Worm (Caenorhabditis elegans): ENCODE measurements around the gene B0334.13.

DNA sequence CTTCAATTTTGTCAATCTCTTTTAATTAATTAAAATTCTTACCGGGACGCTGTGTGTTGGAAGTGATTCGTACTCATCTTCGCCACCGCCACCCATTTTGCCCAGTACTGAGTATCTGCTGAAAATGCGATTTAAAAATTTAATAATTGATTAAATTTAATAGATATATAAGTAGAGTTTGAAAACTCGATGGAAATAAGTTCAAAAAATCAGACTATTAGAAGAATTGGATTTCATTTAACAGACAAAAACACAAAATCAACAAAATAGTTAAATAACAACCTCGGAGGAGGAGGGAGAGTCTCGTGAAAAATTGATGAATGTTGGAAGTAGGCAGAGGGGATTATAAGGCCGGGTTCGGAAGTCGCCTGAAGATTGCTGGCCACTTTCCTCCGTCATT is 16.2 kb upstream of the B0334.13 start, which contains the start of gene mfn-1:
- TF ChIP-seq him-1 (tag; optimal IDR thresholded peaks at IDR 0.05) (no peak), W03F9.2 (tag; optimal IDR thresholded peaks at IDR 0.05) (no peak), dao-5 (tag; optimal IDR thresholded peaks at IDR 0.05) (no peak)

Data from whole organism, L4/young adult.